Fruit fly (Drosophila melanogaster) whole organism, wandering third instar larva: ENCODE data around the gene CG14269.

Experiments used
- CG32264 ChIP-seq: fragments of 200-800 bp; sonication (Bioruptor generic); optimal IDR thresholded peaks from 2 replicates; lab custom pipeline; 2016; ENCODE audit warnings: missing biosample characterization, missing genetic modification characterization
- Dfd ChIP-seq: fragments of >200 bp; optimal IDR thresholded peaks from 2 replicates; lab custom pipeline; 2017; ENCODE audit warnings: missing biosample characterization, missing genetic modification characterization
- Hr83 ChIP-seq: fragments of 200-300 bp; sonication (Bioruptor generic); optimal IDR thresholded peaks from 2 replicates; lab custom pipeline; 2016; ENCODE audit warnings: missing biosample characterization, mild to moderate bottlenecking, missing genetic modification characterization, moderate library complexity; ENCODE audit not compliant: poor library complexity, severe bottlenecking
- Myc ChIP-seq: fragments of >200 bp; optimal IDR thresholded peaks from 2 replicates; lab custom pipeline; 2017
- br ChIP-seq: fragments of 200-800 bp; sonication (Bioruptor generic); optimal IDR thresholded peaks from 2 replicates; lab custom pipeline; 2016; ENCODE audit warnings: missing biosample characterization, missing genetic modification characterization
- brk ChIP-seq: fragments of 200-800 bp; sonication (Bioruptor generic); optimal IDR thresholded peaks from 2 replicates; lab custom pipeline; 2016; ENCODE audit warnings: missing biosample characterization, mild to moderate bottlenecking, missing genetic modification characterization
- foxo ChIP-seq, 2 experiments: fragments of 200-800 bp; sonication (Bioruptor generic); optimal IDR thresholded peaks; 2 replicates in 1 of 2; 3 replicates in 1 of 2; lab custom pipeline; 2016 to 2017; ENCODE audit warnings: missing biosample characterization in 2 of 2, missing genetic modification characterization in 2 of 2
- h ChIP-seq: fragments of 200-800 bp; sonication (Bioruptor generic); optimal IDR thresholded peaks from 3 replicates; lab custom pipeline; 2016; ENCODE audit warnings: missing biosample characterization, mild to moderate bottlenecking, missing genetic modification characterization
- jim ChIP-seq: fragments of 175-275, 200-325 bp; sonication (Bioruptor generic); optimal IDR thresholded peaks from 2 replicates; lab custom pipeline; 2016; ENCODE audit warnings: missing biosample characterization, mild to moderate bottlenecking, missing genetic modification characterization
- lola ChIP-seq: fragments of >200 bp; optimal IDR thresholded peaks from 2 replicates; lab custom pipeline; 2017; ENCODE audit warnings: missing biosample characterization, missing genetic modification characterization
- psq ChIP-seq: fragments of 200-800 bp; sonication (Bioruptor generic); optimal IDR thresholded peaks from 3 replicates; lab custom pipeline; 2017; ENCODE audit warnings: missing biosample characterization, mild to moderate bottlenecking, missing genetic modification characterization, moderate library complexity
- rgr ChIP-seq: fragments of 200-800 bp; sonication (Bioruptor generic); optimal IDR thresholded peaks from 3 replicates; lab custom pipeline; 2016; ENCODE audit warnings: missing biosample characterization, mild to moderate bottlenecking, missing genetic modification characterization
- usp ChIP-seq: fragments of >200 bp; optimal IDR thresholded peaks from 2 replicates; lab custom pipeline; 2017; ENCODE audit warnings: missing biosample characterization, missing genetic modification characterization
- woc ChIP-seq: sonication (Bioruptor generic); optimal IDR thresholded peaks from 2 replicates; lab custom pipeline; 2016; ENCODE audit warnings: missing biosample characterization, mild to moderate bottlenecking, missing genetic modification characterization

dm6 chrX:3474476-3475439, 39.2 kb upstream of the CG14269 start, which contains the start of gene CG12206:
- TF ChIP-seq br (GFP tag; lab: Kevin White, UChicago) (no peak), psq (GFP tag; lab: Kevin White, UChicago) (peak; percentile 61), foxo (GFP tag; optimal IDR thresholded peaks at IDR 0.05; lab: Kevin White, UChicago) (peak in 1 of 2 experiments; percentile 60), rgr (GFP tag; lab: Kevin White, UChicago) (peak; percentile 49), Myc (lab: Kevin White, UChicago) (no peak), h (GFP tag; lab: Kevin White, UChicago) (peak; percentile 38), brk (GFP tag; lab: Kevin White, UChicago) (no peak), woc (peak; percentile 65), Hr83 (GFP tag; lab: Kevin White, UChicago) (no peak), lola (GFP tag; lab: Kevin White, UChicago) (no peak), CG32264 (GFP tag; lab: Kevin White, UChicago) (no peak), Dfd (GFP tag; lab: Kevin White, UChicago) (peak; percentile 47), jim (GFP tag; lab: Kevin White, UChicago) (peak; percentile 60), usp (no peak)
